Worm (Caenorhabditis elegans) whole organism, early embryonic: ENCODE results near the gene C03A3.1.

ENCODE experiments used
- B0310.2 ChIP-seq: sonication (generic microtip); optimal IDR thresholded peaks from 2 replicates; lab custom pipeline; 2016; ENCODE audit warnings: mild to moderate bottlenecking, missing genetic modification characterization, missing compliant biosample characterization
- F13C5.2 ChIP-seq: sonication (generic microtip); optimal IDR thresholded peaks from 2 replicates; lab custom pipeline; 2017; ENCODE audit warnings: mild to moderate bottlenecking, missing genetic modification characterization, inconsistent platforms, missing compliant biosample characterization
- aly-1 ChIP-seq: sonication (generic microtip); optimal IDR thresholded peaks from 2 replicates; lab custom pipeline; 2016; ENCODE audit warnings: missing genetic modification characterization, missing compliant biosample characterization
- ama-1 ChIP-seq: fragments of 150-350 bp; optimal IDR thresholded peaks from 2 replicates; lab custom pipeline; 2014
- ceh-13 ChIP-seq: fragments of 200-800 bp; sonication (Bioruptor generic); optimal IDR thresholded peaks from 2 replicates; lab custom pipeline; 2018; ENCODE audit warnings: mild to moderate bottlenecking, missing genetic modification characterization, missing compliant biosample characterization
- ceh-36 ChIP-seq: sonication (generic microtip); optimal IDR thresholded peaks from 2 replicates; lab custom pipeline; 2016; ENCODE audit warnings: missing genetic modification characterization, inconsistent platforms, missing compliant biosample characterization
- ets-7 ChIP-seq: sonication (generic microtip); optimal IDR thresholded peaks from 2 replicates; lab custom pipeline; 2016; ENCODE audit warnings: missing genotype, missing genetic modification characterization, missing compliant biosample characterization
- flt-1 ChIP-seq: fragments of 200-800 bp; sonication (Bioruptor generic); IDR thresholded peaks from 2 replicates; pipeline ENCODE4 v1.3.6; 2022; ENCODE audit warnings: missing genetic modification characterization, missing compliant biosample characterization
- hmbx-1 ChIP-seq: sonication (generic microtip); optimal IDR thresholded peaks from 2 replicates; lab custom pipeline; 2016; ENCODE audit warnings: mild to moderate bottlenecking, missing genetic modification characterization, missing compliant biosample characterization
- hmg-4 ChIP-seq: fragments of 200-800 bp; sonication (Bioruptor generic); optimal IDR thresholded peaks from 2 replicates; lab custom pipeline; 2018; ENCODE audit warnings: mild to moderate bottlenecking, missing genetic modification characterization, missing compliant biosample characterization
- hnd-1 ChIP-seq: sonication (generic microtip); optimal IDR thresholded peaks from 2 replicates; lab custom pipeline; 2016; ENCODE audit warnings: missing genetic modification characterization, missing compliant biosample characterization
- pes-1 ChIP-seq: fragments of 200-800 bp; sonication (Bioruptor generic); IDR thresholded peaks from 2 replicates; pipeline ENCODE4 v1.3.6; 2022; ENCODE audit warnings: missing genetic modification reagents, missing genetic modification characterization, missing compliant biosample characterization
- scrt-1 ChIP-seq: fragments of 200-800 bp; sonication (Bioruptor generic); IDR thresholded peaks from 2 replicates; pipeline ENCODE4 v1.3.6; 2022; ENCODE audit warnings: missing genetic modification characterization, missing compliant biosample characterization
- sea-1 ChIP-seq: fragments of 200-800 bp; sonication (Bioruptor generic); conservative IDR thresholded peaks from 2 replicates; pipeline ENCODE4 v1.3.6; 2022; ENCODE audit warnings: missing genetic modification characterization, missing compliant biosample characterization
- tbx-11 ChIP-seq: fragments of 200-800 bp; sonication (Bioruptor generic); IDR thresholded peaks from 2 replicates; pipeline ENCODE4 v1.3.6; 2022; ENCODE audit warnings: missing genetic modification characterization, missing compliant biosample characterization
- tbx-37 ChIP-seq: fragments of 200-800 bp; sonication (Bioruptor generic); conservative IDR thresholded peaks from 2 replicates; pipeline ENCODE4 v1.3.6; 2022; ENCODE audit warnings: missing genetic modification reagents, missing genetic modification characterization, missing compliant biosample characterization
- tra-4 ChIP-seq: sonication (generic microtip); optimal IDR thresholded peaks from 2 replicates; lab custom pipeline; 2017; ENCODE audit warnings: missing genetic modification characterization, missing compliant biosample characterization

Gene C03A3.1

DNA sequence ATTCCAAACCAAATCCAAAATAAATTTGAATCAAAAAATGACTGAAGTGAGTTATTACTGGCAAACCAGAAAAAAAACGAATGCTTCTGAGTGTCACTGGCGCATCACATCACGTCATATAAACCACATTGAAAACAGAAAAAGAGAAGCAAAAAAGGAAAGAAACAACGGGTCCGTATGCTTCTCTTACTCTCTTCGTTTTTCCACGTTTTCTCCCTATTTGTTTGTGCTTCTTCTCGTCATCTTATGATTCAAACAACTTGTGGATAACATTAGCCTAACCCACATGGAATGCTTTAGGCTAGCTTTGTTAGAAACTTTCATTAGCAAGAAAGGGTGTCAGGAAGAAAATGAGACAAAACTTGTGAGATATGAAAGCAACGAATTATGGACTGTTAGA, 15.7 kb upstream of the C03A3.1 start:
- no peak for TF ChIP-seq ceh-13 (GFP tag; lab: Kevin White, UChicago)
- TF ChIP-seq hmbx-1 (tag; lab: Kevin White, UChicago), result no peak
- TF ChIP-seq tra-4 (tag; lab: Kevin White, UChicago), result no peak
- TF ChIP-seq F13C5.2 (tag; lab: Kevin White, UChicago), result no peak

DNA sequence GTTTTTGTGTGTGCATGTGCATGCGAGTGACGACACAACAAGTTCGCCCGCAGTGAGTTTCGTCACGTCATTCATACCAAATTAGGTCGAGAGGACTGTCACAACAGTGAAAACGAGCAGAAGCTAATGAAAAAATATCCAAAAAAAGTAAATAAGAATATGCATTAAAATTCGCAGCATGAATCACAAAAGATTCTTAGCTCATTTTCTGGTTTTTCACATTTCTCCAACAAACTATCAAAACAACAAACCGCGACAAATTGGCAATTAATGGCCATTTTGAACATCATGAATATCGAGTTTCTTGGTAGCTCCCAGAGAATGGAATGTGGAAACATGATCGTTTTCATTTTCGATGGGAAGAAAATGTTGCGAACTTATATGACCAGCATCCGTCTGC, 13.6 kb upstream of the C03A3.1 start:
- TF ChIP-seq hmg-4 (no peak), flt-1 (GFP tag; lab: Robert Waterston, UW) (no peak), ceh-13 (GFP tag; lab: Kevin White, UChicago) (no peak), hmbx-1 (tag; lab: Kevin White, UChicago) (no peak), B0310.2 (tag; lab: Kevin White, UChicago) (no peak), tbx-11 (GFP tag; lab: Robert Waterston, UW) (no peak), tbx-37 (GFP tag; lab: Robert Waterston, UW) (no peak), tra-4 (tag; lab: Kevin White, UChicago) (no peak), pes-1 (no peak), sea-1 (no peak), F13C5.2 (tag; lab: Kevin White, UChicago) (no peak), ets-7 (tag; lab: Kevin White, UChicago) (no peak), ama-1 (lab: Kevin White, UChicago) (no peak), ceh-36 (tag; lab: Kevin White, UChicago) (no peak), hnd-1 (tag; lab: Kevin White, UChicago) (no peak), scrt-1 (GFP tag; lab: Robert Waterston, UW) (no peak), aly-1 (tag; lab: Kevin White, UChicago) (no peak)

DNA sequence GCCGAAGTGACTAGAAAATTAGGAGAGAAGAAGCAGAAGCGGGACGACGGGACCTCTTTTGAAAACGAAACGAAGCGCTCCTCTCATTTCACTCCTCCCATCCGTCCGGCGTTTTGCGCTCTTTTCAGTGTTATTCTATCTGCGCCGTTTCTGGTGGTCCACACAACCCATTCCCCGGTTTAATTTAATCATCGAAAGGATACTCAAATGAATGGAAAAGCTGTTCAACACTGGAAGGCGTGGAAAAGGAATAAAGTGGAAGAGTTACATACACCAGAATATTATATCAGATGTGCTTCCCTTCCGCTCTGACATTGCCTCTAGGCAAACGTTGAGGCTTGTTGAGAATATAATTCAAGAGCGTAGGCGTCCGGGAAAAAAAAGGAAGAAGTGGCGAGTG, 12.1 kb upstream of the C03A3.1 start:
- TF ChIP-seq ets-7 (tag; lab: Kevin White, UChicago) (no peak), flt-1 (GFP tag; lab: Robert Waterston, UW) (no peak), ama-1 (lab: Kevin White, UChicago) (no peak), tra-4 (tag; lab: Kevin White, UChicago) (no peak), ceh-13 (GFP tag; lab: Kevin White, UChicago) (no peak), hmg-4 (no peak), ceh-36 (tag; lab: Kevin White, UChicago) (no peak), pes-1 (no peak), B0310.2 (tag; lab: Kevin White, UChicago) (no peak), F13C5.2 (tag; lab: Kevin White, UChicago) (no peak), hmbx-1 (tag; lab: Kevin White, UChicago) (no peak), hnd-1 (tag; lab: Kevin White, UChicago) (no peak)

DNA sequence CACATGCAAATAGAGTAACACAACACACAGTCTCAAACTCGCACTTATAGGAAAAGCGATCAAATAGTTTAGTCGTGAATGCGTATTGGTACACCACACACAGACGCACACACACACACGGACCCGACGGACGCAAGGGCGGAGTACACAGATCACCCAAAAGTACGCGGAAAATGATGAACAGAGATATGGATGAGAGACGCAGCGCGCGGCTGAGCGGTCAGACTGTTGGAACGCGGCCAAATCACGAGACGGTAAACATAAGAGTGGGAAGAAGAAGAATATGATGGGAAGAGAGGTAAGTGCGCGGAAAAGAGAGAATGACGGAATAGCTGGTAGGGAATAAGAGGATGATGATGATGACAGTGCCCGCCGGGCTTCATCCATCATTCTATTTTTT, 9.1 kb upstream of the C03A3.1 start:
- TF ChIP-seq tbx-37 (GFP tag; lab: Robert Waterston, UW) (no peak), hmg-4 (peak; percentile 46), F13C5.2 (tag; lab: Kevin White, UChicago) (no peak)

DNA sequence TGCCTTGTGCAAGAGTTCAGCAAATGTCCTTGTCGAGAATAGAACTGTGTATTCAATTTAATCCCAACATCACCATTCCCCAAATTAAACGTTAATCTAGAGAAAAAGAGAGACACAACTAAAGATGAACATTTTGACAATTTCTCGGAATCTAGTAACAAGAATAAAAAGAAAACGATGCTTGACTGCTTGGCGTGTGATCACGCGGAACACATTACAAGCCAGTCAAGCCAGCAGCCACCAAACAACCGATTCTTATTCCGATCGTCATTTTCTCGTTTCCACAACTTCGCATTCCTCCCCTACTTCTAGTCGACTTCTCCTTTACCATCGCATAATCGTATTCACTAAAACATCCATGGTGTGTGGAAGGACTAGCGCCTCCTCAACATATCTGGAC, 7.8 kb upstream of the C03A3.1 start:
- TF ChIP-seq tbx-11 (GFP tag; lab: Robert Waterston, UW) (no peak), pes-1 (no peak), F13C5.2 (tag; lab: Kevin White, UChicago) (no peak), ceh-36 (tag; lab: Kevin White, UChicago) (no peak), flt-1 (GFP tag; lab: Robert Waterston, UW) (no peak), hmg-4 (no peak), ets-7 (tag; lab: Kevin White, UChicago) (no peak), B0310.2 (tag; lab: Kevin White, UChicago) (no peak), aly-1 (tag; lab: Kevin White, UChicago) (no peak), hnd-1 (tag; lab: Kevin White, UChicago) (no peak), ama-1 (lab: Kevin White, UChicago) (no peak), scrt-1 (GFP tag; lab: Robert Waterston, UW) (no peak), tra-4 (tag; lab: Kevin White, UChicago) (no peak), hmbx-1 (tag; lab: Kevin White, UChicago) (no peak), tbx-37 (GFP tag; lab: Robert Waterston, UW) (no peak), ceh-13 (GFP tag; lab: Kevin White, UChicago) (no peak)

DNA sequence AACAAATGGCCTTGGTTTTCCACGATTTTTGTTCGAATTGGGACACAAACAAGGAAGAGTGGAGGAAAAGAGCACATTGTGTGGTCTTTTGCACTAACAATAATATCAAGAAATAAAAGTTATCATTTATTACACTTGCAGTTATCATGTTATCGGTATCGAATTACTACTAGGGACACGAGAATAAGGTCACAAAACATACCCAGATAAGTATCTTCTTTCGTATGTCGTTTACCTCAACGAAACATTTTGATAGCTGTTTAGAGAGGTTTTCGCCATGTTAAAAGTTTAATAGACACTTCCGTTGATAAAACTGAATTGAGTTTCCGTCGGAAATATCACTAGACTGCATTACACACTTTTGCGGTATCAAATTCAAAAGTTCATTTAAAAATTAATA, 6.2 kb upstream of the C03A3.1 start:
- TF ChIP-seq hmbx-1 (tag; lab: Kevin White, UChicago) (no peak), tbx-37 (GFP tag; lab: Robert Waterston, UW) (no peak), hmg-4 (no peak), ets-7 (tag; lab: Kevin White, UChicago) (no peak)

DNA sequence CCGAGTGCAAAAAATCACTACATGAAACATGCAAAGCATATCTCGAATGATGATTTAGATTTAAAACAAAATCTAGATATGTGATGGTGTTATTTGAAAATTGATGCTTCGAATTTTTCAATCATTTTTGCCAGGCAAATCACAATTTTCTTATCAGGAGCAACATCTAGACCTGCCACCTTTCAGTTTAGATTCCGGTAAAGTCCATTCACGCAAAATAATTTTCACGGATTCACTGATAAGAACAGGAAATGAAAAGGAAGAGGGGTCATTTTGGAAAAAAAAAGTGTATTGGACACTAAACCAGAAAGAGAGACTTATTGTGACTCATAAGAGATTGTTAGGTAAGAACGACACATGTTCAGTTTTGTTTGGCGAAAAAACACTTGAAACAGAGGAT, 5.2 kb upstream of the C03A3.1 start:
- TF ChIP-seq flt-1 (GFP tag; lab: Robert Waterston, UW), result no peak
- TF ChIP-seq B0310.2 (tag; lab: Kevin White, UChicago), result no peak
- TF ChIP-seq tbx-37 (GFP tag; lab: Robert Waterston, UW), result no peak
- no peak for TF ChIP-seq tra-4 (tag; lab: Kevin White, UChicago)
- TF ChIP-seq hmg-4, result no peak
- no peak for TF ChIP-seq tbx-11 (GFP tag; lab: Robert Waterston, UW)
- no peak for TF ChIP-seq hnd-1 (tag; lab: Kevin White, UChicago)
- no peak for TF ChIP-seq sea-1
- TF ChIP-seq ets-7 (tag; lab: Kevin White, UChicago), result no peak
- TF ChIP-seq ceh-13 (GFP tag; lab: Kevin White, UChicago), result no peak
- TF ChIP-seq scrt-1 (GFP tag; lab: Robert Waterston, UW), result no peak
- TF ChIP-seq F13C5.2 (tag; lab: Kevin White, UChicago), result no peak
- TF ChIP-seq aly-1 (tag; lab: Kevin White, UChicago), result no peak

DNA sequence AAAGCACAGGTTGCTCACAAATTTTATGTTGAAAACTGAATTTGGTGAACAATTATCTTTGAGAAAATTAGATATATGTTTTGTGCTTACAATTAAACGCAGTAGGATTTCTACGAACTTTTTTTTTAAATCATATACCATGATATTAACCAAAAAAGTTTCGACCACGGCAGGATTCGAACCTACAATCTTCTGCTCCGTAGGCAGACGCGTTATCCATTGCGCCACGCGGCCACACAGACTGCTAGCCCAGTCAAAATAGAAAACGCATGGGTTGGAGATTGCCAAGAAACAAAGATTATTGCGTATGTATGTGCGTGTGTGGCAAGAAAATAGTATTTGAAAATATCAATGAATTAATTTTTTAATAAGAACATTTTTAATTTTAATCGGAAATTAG, 4.7 kb upstream of the C03A3.1 start:
- TF ChIP-seq ceh-13 (GFP tag; lab: Kevin White, UChicago) (peak; percentile 66), B0310.2 (tag; lab: Kevin White, UChicago) (no peak), tbx-37 (GFP tag; lab: Robert Waterston, UW) (peak; percentile 68; the same call in 1 of the 2 replicates), hmbx-1 (tag; lab: Kevin White, UChicago) (peak; percentile 35), hnd-1 (tag; lab: Kevin White, UChicago) (peak; percentile 63), ama-1 (lab: Kevin White, UChicago) (no peak), pes-1 (peak; percentile 85; the same call in 1 of the 2 replicates), hmg-4 (peak; percentile 88), tbx-11 (GFP tag; lab: Robert Waterston, UW) (peak; percentile 86), aly-1 (tag; lab: Kevin White, UChicago) (no peak), sea-1 (peak; percentile 68; the same call in 1 of the 2 replicates), flt-1 (GFP tag; lab: Robert Waterston, UW) (peak; percentile 78), scrt-1 (GFP tag; lab: Robert Waterston, UW) (peak; percentile 81), tra-4 (tag; lab: Kevin White, UChicago) (peak; percentile 38), F13C5.2 (tag; lab: Kevin White, UChicago) (peak; percentile 73), ets-7 (tag; lab: Kevin White, UChicago) (peak; percentile 36), ceh-36 (tag; lab: Kevin White, UChicago) (peak; percentile 78)
